Fruit fly (Drosophila melanogaster): ENCODE data around the gene CG42346.

The CG42346 gene

dm6 chrX:22837338-22837737, 5.1 kb downstream of the CG42346 start (continued):
- TF ChIP-seq CG10631 (GFP tag; optimal IDR thresholded peaks at IDR 0.05) (peak; percentile 33), Ets96B (tag; optimal IDR thresholded peaks at IDR 0.05) (no peak), Hr39 (GFP tag; optimal IDR thresholded peaks at IDR 0.05) (no peak), salr (GFP tag; optimal IDR thresholded peaks at IDR 0.05) (no peak), Lpt (GFP tag; optimal IDR thresholded peaks at IDR 0.05) (no peak), pdm3 (GFP tag; optimal IDR thresholded peaks at IDR 0.05) (no peak), fd59A (GFP tag; optimal IDR thresholded peaks at IDR 0.05) (no peak)

- TF ChIP-seq Hr39 (GFP tag; optimal IDR thresholded peaks at IDR 0.05) (no peak), Smox (GFP tag; optimal IDR thresholded peaks at IDR 0.05) (no peak), topi (GFP tag; optimal IDR thresholded peaks at IDR 0.05) (no peak), net (GFP tag; optimal IDR thresholded peaks at IDR 0.05) (no peak), Lpt (GFP tag; optimal IDR thresholded peaks at IDR 0.05) (no peak), CG11902 (GFP tag; optimal IDR thresholded peaks at IDR 0.05) (no peak), Eip75B (GFP tag; optimal IDR thresholded peaks at IDR 0.05) (no peak), CG6854 (GFP tag; optimal IDR thresholded peaks at IDR 0.05) (no peak), CG10631 (GFP tag; optimal IDR thresholded peaks at IDR 0.05) (no peak), CG4318 (GFP tag; optimal IDR thresholded peaks at IDR 0.05) (no peak), CG6792 (GFP tag; optimal IDR thresholded peaks at IDR 0.05) (no peak), achi (GFP tag; optimal IDR thresholded peaks at IDR 0.05) (no peak), CG8319 (GFP tag; optimal IDR thresholded peaks at IDR 0.05) (no peak)
These were observed 6.2 kb downstream of the CG42346 start for dm6 chrX:22838405-22838804.

- TF ChIP-seq Smox (GFP tag; optimal IDR thresholded peaks at IDR 0.05) (peak; percentile 38), Met (GFP tag; optimal IDR thresholded peaks at IDR 0.05) (peak; percentile 68), CG1621 (tag; optimal IDR thresholded peaks at IDR 0.05) (no peak), Ets21C (GFP tag; optimal IDR thresholded peaks at IDR 0.05) (peak; percentile 51), topi (GFP tag; optimal IDR thresholded peaks at IDR 0.05) (peak; percentile 40), ss (GFP tag; optimal IDR thresholded peaks at IDR 0.05) (no peak), CG11294 (GFP tag; IDR thresholded peaks at IDR 0.05) (no peak), CG8319 (GFP tag; optimal IDR thresholded peaks at IDR 0.05) (no peak), CG3032 (tag; optimal IDR thresholded peaks at IDR 0.05) (no peak), Hr38 (GFP tag; optimal IDR thresholded peaks at IDR 0.05) (no peak), dac (GFP tag; optimal IDR thresholded peaks at IDR 0.05) (no peak), CG34406 (GFP tag; optimal IDR thresholded peaks at IDR 0.05) (peak; percentile 34), Eip75B (GFP tag; optimal IDR thresholded peaks at IDR 0.05) (peak; percentile 14), acj6 (GFP tag; optimal IDR thresholded peaks at IDR 0.05) (peak; percentile 45), fd85E (GFP tag; optimal IDR thresholded peaks at IDR 0.05) (no peak), lz (GFP tag; optimal IDR thresholded peaks at IDR 0.05) (peak; percentile 54), CG7368 (GFP tag; optimal IDR thresholded peaks at IDR 0.05) (no peak), OdsH (GFP tag; optimal IDR thresholded peaks at IDR 0.05) (peak; percentile 50), svp (GFP tag) (peak; percentile 76), pdm3 (GFP tag; optimal IDR thresholded peaks at IDR 0.05) (peak; percentile 59), spab (GFP tag; optimal IDR thresholded peaks at IDR 0.05) (no peak), CG3919 (GFP tag; optimal IDR thresholded peaks at IDR 0.05) (peak; percentile 20), dsx (GFP tag; optimal IDR thresholded peaks at IDR 0.05; ENCODE audit: poor library complexity, severe bottlenecking) (no peak), CG32006 (GFP tag; optimal IDR thresholded peaks at IDR 0.05) (peak; percentile 22), CG6792 (GFP tag; optimal IDR thresholded peaks at IDR 0.05) (peak; percentile 59), Blimp-1 (GFP tag; optimal IDR thresholded peaks at IDR 0.05) (no peak), Hr4 (GFP tag; optimal IDR thresholded peaks at IDR 0.05) (peak; percentile 7), Sox15 (GFP tag; optimal IDR thresholded peaks at IDR 0.05) (peak; percentile 41), vri (GFP tag; optimal IDR thresholded peaks at IDR 0.05) (no peak), achi (GFP tag; optimal IDR thresholded peaks at IDR 0.05) (peak; percentile 29), Lpt (GFP tag; optimal IDR thresholded peaks at IDR 0.05) (no peak), cyc (GFP tag; optimal IDR thresholded peaks at IDR 0.05) (peak; percentile 26), Eip78C (GFP tag) (peak; percentile 88), CG15336 (GFP tag; IDR thresholded peaks at IDR 0.05) (no peak), CG8632 (GFP tag; optimal IDR thresholded peaks at IDR 0.05) (peak; percentile 48), esn (GFP tag; optimal IDR thresholded peaks at IDR 0.05) (peak; percentile 64), Eip93F (GFP tag; optimal IDR thresholded peaks at IDR 0.05) (no peak), Sox102F (GFP tag; optimal IDR thresholded peaks at IDR 0.05) (peak; percentile 47), fd59A (GFP tag; optimal IDR thresholded peaks at IDR 0.05) (peak; percentile 9), CG11902 (GFP tag; optimal IDR thresholded peaks at IDR 0.05) (peak; percentile 22), Hr39 (GFP tag; optimal IDR thresholded peaks at IDR 0.05) (peak; percentile 64), CG10631 (GFP tag; optimal IDR thresholded peaks at IDR 0.05) (peak; percentile 44)
These were observed 14.2 kb downstream of the CG42346 start for dm6 chrX:22846393-22846792.
